Fruit fly (Drosophila melanogaster) whole organism: ENCODE data around the gene CG15333.

Experiments
- EcR ChIP-seq, 2 experiments: fragments of >200 bp; optimal IDR thresholded peaks; 2 replicates each; lab custom pipeline; 2017; ENCODE audit warnings: missing biosample characterization in 2 of 2, missing genetic modification characterization in 2 of 2, missing genetic modification reagents in 2 of 2
- pan ChIP-seq: fragments of >200 bp; optimal IDR thresholded peaks from 2 replicates; lab custom pipeline; 2017

dm6 chrX:7973325-7973954, 47.7 kb downstream of the CG15333 start:
- TF ChIP-seq pan (lab: Kevin White, UChicago) (no peak), EcR (GFP tag; optimal IDR thresholded peaks at IDR 0.05; lab: Kevin White, UChicago) (peak in 1 of 2 experiments; percentile 17)
